Worm (Caenorhabditis elegans) whole organism, young adult: ENCODE results near the gene C10C5.5.

Experiments used
- F10E7.11 ChIP-seq: sonication (generic microtip); optimal IDR thresholded peaks from 2 replicates; lab custom pipeline; 2017; ENCODE audit warnings: mild to moderate bottlenecking, missing genetic modification characterization, moderate library complexity, missing compliant biosample characterization
- F39B2.1 ChIP-seq: fragments of 200-800 bp; sonication (Bioruptor generic); IDR thresholded peaks from 2 replicates; pipeline ENCODE4 v1.3.6; 2022; ENCODE audit warnings: missing genetic modification reagents, missing genetic modification characterization, missing compliant biosample characterization
- ceh-58 ChIP-seq: fragments of 200-800 bp; sonication (Bioruptor generic); IDR thresholded peaks from 2 replicates; pipeline ENCODE4 v1.3.6; 2022; ENCODE audit warnings: missing genetic modification characterization, missing compliant biosample characterization
- dox-1 ChIP-seq: fragments of 200-800 bp; sonication (Bioruptor generic); IDR thresholded peaks from 2 replicates; pipeline ENCODE4 v1.3.6; 2022; ENCODE audit warnings: missing genetic modification reagents, missing genetic modification characterization, missing compliant biosample characterization
- ekl-4 ChIP-seq: fragments of 200-800 bp; sonication (Bioruptor generic); IDR thresholded peaks from 2 replicates; pipeline ENCODE4 v1.3.6; 2022; ENCODE audit warnings: missing genetic modification reagents, missing genetic modification characterization, missing compliant biosample characterization
- lin-35 ChIP-seq, 3 experiments: fragments of 150-350 bp in 2 of 3; sonication (generic microtip) in 1 of 3; optimal IDR thresholded peaks; 2 replicates each; lab custom pipeline; 2014 to 2018; ENCODE audit warnings: missing biosample characterization in 3 of 3, missing genetic modification characterization in 3 of 3, missing genetic modification reagents in 3 of 3
- nfya-1 ChIP-seq: sonication (generic microtip); optimal IDR thresholded peaks from 2 replicates; lab custom pipeline; 2017; ENCODE audit warnings: antibody characterized with exemption, missing compliant biosample characterization, missing genetic modification characterization, borderline replicate concordance; ENCODE audit not compliant: insufficient read depth
- repo-1 ChIP-seq: sonication (generic microtip); optimal IDR thresholded peaks from 2 replicates; lab custom pipeline; 2017; ENCODE audit warnings: mild to moderate bottlenecking, missing genetic modification characterization, missing compliant biosample characterization
- sea-2 ChIP-seq: fragments of 200-800 bp; sonication (Bioruptor generic); IDR thresholded peaks from 2 replicates; pipeline ENCODE4 v1.3.6; 2022; ENCODE audit warnings: missing genetic modification characterization, missing compliant biosample characterization
- zim-3 ChIP-seq: sonication (generic microtip); optimal IDR thresholded peaks from 2 replicates; lab custom pipeline; 2017; ENCODE audit warnings: mild to moderate bottlenecking, missing genetic modification characterization, moderate library complexity, missing compliant biosample characterization
- ztf-22 ChIP-seq: fragments of 200-800 bp; sonication (Bioruptor generic); optimal IDR thresholded peaks from 2 replicates; lab custom pipeline; 2018; ENCODE audit warnings: mild to moderate bottlenecking, missing genetic modification characterization, moderate library complexity, missing compliant biosample characterization

The C10C5.5 gene

DNA sequence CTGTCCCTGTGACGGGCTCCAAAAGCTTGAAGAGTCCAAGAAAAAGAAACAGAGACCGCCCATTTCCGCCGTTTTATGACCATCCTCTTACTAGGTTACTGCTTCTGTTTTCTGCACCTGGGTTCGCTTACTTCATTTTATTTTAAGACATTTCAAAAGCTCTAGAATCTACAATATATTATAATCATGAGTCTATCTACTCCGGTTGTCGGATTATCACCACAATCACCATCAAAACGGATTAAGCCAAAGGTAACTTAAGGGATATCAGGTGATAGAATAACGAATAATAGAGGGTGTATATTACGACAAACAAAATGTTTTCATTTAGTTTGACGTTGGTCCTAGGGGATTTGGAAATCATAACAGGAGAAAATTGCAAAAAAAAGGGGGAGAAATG, 51.1 kb downstream of the C10C5.5 start:
- TF ChIP-seq ztf-22 (GFP tag; lab: Kevin White, UChicago) (no peak), nfya-1 (no peak), sea-2 (no peak), F10E7.11 (no peak), zim-3 (tag; lab: Kevin White, UChicago) (no peak), ceh-58 (no peak), ekl-4 (no peak), F39B2.1 (GFP tag; lab: Robert Waterston, UW) (no peak), lin-35 (GFP tag; optimal IDR thresholded peaks at IDR 0.05; lab: Kevin White, UChicago) (no peak), repo-1 (tag; lab: Kevin White, UChicago) (no peak), dox-1 (GFP tag; lab: Robert Waterston, UW) (no peak)
- TF ChIP-seq, all 124 proteins: peak for 0
